Worm (Caenorhabditis elegans): ENCODE results near the gene asm-1.

asm-1 gene

DNA sequence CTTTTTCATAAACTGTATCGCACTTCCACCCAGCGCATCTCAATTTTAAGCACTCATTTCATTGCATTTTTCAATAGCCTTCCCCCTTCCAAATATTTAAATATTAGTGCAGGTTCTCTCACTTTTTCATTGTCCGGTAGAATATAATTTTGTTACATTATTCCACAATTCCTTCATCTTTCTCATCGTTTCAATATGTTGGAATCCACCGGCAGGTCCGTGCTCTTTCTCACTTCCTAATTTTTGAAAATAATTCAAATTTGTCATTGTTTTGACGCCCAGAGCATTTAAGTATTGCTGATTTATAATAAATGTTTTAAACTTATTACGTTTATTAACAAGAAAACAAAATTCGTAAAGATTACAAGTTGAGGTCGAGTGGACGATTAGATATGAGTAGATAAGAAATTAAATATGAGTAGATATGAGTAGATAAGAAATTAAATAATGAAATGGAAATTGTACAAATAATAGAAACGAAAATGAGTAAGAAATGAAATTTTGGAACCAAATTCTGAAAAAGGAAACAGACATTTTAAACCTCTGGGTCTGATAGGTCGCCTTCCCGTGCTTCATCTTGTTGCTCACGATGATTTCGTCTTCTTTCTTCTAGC, 45.3 kb downstream of the asm-1 start:
- TF ChIP-seq nhr-2 (tag; optimal IDR thresholded peaks at IDR 0.05) (no peak), ceh-43 (GFP tag; optimal IDR thresholded peaks at IDR 0.05) (no peak), unc-62 (GFP tag; optimal IDR thresholded peaks at IDR 0.05) (no peak), mab-5 (tag; optimal IDR thresholded peaks at IDR 0.05) (no peak), drap-1 (GFP tag; optimal IDR thresholded peaks at IDR 0.05) (no peak)

DNA sequence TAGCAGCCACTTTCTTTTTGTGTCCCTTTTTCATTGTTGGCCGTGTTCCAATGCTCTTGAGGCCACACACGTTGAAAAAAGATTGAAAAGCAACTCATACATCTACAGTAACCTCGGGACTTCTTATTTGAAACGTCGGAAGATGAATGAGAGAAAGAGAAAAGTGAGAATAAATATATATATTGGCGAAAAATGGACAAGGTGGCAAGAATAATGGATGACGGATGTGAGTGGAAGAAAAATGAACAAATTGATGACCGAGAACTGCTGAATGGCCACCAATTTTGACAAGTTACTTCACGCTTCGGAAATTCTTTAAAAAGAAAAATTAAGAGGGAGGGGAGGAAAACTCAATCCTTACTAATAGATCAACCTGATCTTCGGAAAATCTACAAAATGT, 48.3 kb downstream of the asm-1 start:
- TF ChIP-seq lin-13 (tag; optimal IDR thresholded peaks at IDR 0.05) (no peak), nhr-76 (tag; optimal IDR thresholded peaks at IDR 0.05) (no peak), ceh-83 (GFP tag; optimal IDR thresholded peaks at IDR 0.05) (no peak), ces-1 (GFP tag; optimal IDR thresholded peaks at IDR 0.05) (no peak), pha-4 (tag; optimal IDR thresholded peaks at IDR 0.05) (no peak), nhr-237 (tag; optimal IDR thresholded peaks at IDR 0.05) (no peak), lsy-2 (tag; optimal IDR thresholded peaks at IDR 0.05) (no peak), sptf-1 (tag; optimal IDR thresholded peaks at IDR 0.05) (no peak), bed-3 (GFP tag; optimal IDR thresholded peaks at IDR 0.05) (no peak), ceh-39 (tag; optimal IDR thresholded peaks at IDR 0.05) (no peak), mls-2 (tag; optimal IDR thresholded peaks at IDR 0.05) (no peak), zip-8 (tag; optimal IDR thresholded peaks at IDR 0.05) (no peak), unc-39 (tag; optimal IDR thresholded peaks at IDR 0.05) (no peak), lin-32 (GFP tag; optimal IDR thresholded peaks at IDR 0.05) (no peak)

All from whole organism, mixed stage, embryonic.